Worm (Caenorhabditis elegans): ENCODE results near the gene C55A1.4.

ce11 chrV:15605045-15605444, 38.0 kb downstream of the C55A1.4 start, which contains the start of gene fbxa-154:
- TF ChIP-seq snpc-4 (tag; optimal IDR thresholded peaks at IDR 0.05) (no peak), lsy-2 (tag; optimal IDR thresholded peaks at IDR 0.05) (no peak), nhr-237 (tag; optimal IDR thresholded peaks at IDR 0.05) (no peak), mep-1 (tag; optimal IDR thresholded peaks at IDR 0.05) (no peak), zip-8 (tag; optimal IDR thresholded peaks at IDR 0.05) (no peak), nhr-76 (tag; optimal IDR thresholded peaks at IDR 0.05) (no peak), blmp-1 (tag; optimal IDR thresholded peaks at IDR 0.05) (no peak)
